Worm (Caenorhabditis elegans) whole organism, dauer: ENCODE data around the gene F14D7.3.
"Not testable (repeated sequence)": the region's sequence is repeated elsewhere in the genome, so short reads cannot be mapped to it uniquely, and the experiment has no call there.

Experiments
- unc-62 ChIP-seq: sonication (generic microtip); optimal IDR thresholded peaks from 2 replicates; lab custom pipeline; 2017; ENCODE audit warnings: missing biosample characterization, missing genetic modification reagents, missing genetic modification characterization

F14D7.3 gene

ce11 chrV:14289363-14289762 lies 7.2 kb upstream of the F14D7.3 start, which contains the start of gene F14D7.1:
F14D7.1 (minus strand) TSS chrV:14289463.
- no peak for TF ChIP-seq unc-62 (GFP tag; lab: Kevin White, UChicago)

ce11 chrV:14290636-14291035 lies 6.0 kb upstream of the F14D7.3 start, which contains the start of gene F14D7.18:
F14D7.18 (minus strand) TSS chrV:14290736.
- no peak for TF ChIP-seq unc-62 (GFP tag; lab: Kevin White, UChicago)

- no peak for TF ChIP-seq unc-62 (GFP tag; lab: Kevin White, UChicago)
These were observed 2.9 kb upstream of the F14D7.3 start, which contains the start of gene F14D7.2 for ce11 chrV:14293667-14294194. F14D7.2 (minus strand) TSS chrV:14293717.

- no peak for TF ChIP-seq unc-62 (GFP tag; lab: Kevin White, UChicago)
These were observed 2.2 kb upstream of the F14D7.3 start, which contains the start of gene F14D7.9 for ce11 chrV:14294396-14294795. F14D7.9 (plus strand) TSS chrV:14294696.

ce11 chrV:14299569-14300064 lies 3.0 kb downstream of the F14D7.3 start, which contains the start of the genes spig-3 and F14D7.12:
spig-3 (minus strand) TSS chrV:14299669.
F14D7.12 (plus strand) TSS chrV:14300014.
- no peak for TF ChIP-seq unc-62 (GFP tag; lab: Kevin White, UChicago)

- no peak for TF ChIP-seq unc-62 (GFP tag; lab: Kevin White, UChicago)
These were observed 4.5 kb downstream of the F14D7.3 start, which contains the start of gene F14D7.6 for ce11 chrV:14301076-14301475. F14D7.6 (plus strand) TSS chrV:14301413.

- not testable (repeated sequence) for TF ChIP-seq unc-62 (GFP tag; lab: Kevin White, UChicago)
These were observed 10.2 kb downstream of the F14D7.3 start, which contains the start of gene spig-4 for ce11 chrV:14306771-14307170. spig-4 (minus strand) TSS chrV:14306871.

ce11 chrV:14308164-14308563 lies 11.6 kb downstream of the F14D7.3 start, which contains the start of gene spig-5:
spig-5 (plus strand) TSS chrV:14308464.
- not testable (repeated sequence) for TF ChIP-seq unc-62 (GFP tag; lab: Kevin White, UChicago)

- TF ChIP-seq unc-62 (GFP tag; lab: Kevin White, UChicago), result not testable (repeated sequence)
These were observed 13.0 kb downstream of the F14D7.3 start, which contains the start of gene F14D7.14 for ce11 chrV:14309632-14310031. F14D7.14 (plus strand) TSS chrV:14309932.

- no peak for TF ChIP-seq unc-62 (GFP tag; lab: Kevin White, UChicago)
These were observed 14.5 kb downstream of the F14D7.3 start, which contains the start of gene ddn-3 for ce11 chrV:14311115-14311514. ddn-3 (minus strand) TSS chrV:14311215.

ce11 chrV:14312695-14313094 lies 16.1 kb downstream of the F14D7.3 start, which contains the start of gene F14D7.8:
F14D7.8 (minus strand) TSS chrV:14312795.
- TF ChIP-seq unc-62 (GFP tag; lab: Kevin White, UChicago), result no peak

- no peak for TF ChIP-seq unc-62 (GFP tag; lab: Kevin White, UChicago)
These were observed 17.6 kb downstream of the F14D7.3 start, which contains the start of gene F47B8.1 for ce11 chrV:14314236-14314635. F47B8.1 (minus strand) TSS chrV:14314336.

ce11 chrV:14316525-14316924 lies 19.9 kb downstream of the F14D7.3 start, which contains the start of gene F47B8.2:
F47B8.2 (minus strand) TSS chrV:14316625.
- no peak for TF ChIP-seq unc-62 (GFP tag; lab: Kevin White, UChicago)

ce11 chrV:14317204-14317603 lies 20.6 kb downstream of the F14D7.3 start:
- no peak for TF ChIP-seq unc-62 (GFP tag; lab: Kevin White, UChicago)

ce11 chrV:14317621-14318020 lies 21.0 kb downstream of the F14D7.3 start:
- TF ChIP-seq unc-62 (GFP tag; lab: Kevin White, UChicago), result no peak

- no peak for TF ChIP-seq unc-62 (GFP tag; lab: Kevin White, UChicago)
These were observed 22.6 kb downstream of the F14D7.3 start, which contains the start of gene F47B8.13 for ce11 chrV:14319101-14319781. F47B8.13 (minus strand) TSS chrV:14319731.
